Fruit fly (Drosophila melanogaster) whole organism, embryonic: ENCODE data around the gene CG14631.

Source experiments
- Ada2b ChIP-seq: fragments of 200-800 bp; sonication (Bioruptor generic); IDR thresholded peaks from 2 replicates; pipeline ENCODE4 v1.3.6; 2022; ENCODE audit warnings: missing biosample characterization, missing genetic modification characterization
- Antp ChIP-seq: fragments of 200-800 bp; sonication (Bioruptor generic); optimal IDR thresholded peaks from 3 replicates; lab custom pipeline; 2016; ENCODE audit warnings: missing biosample characterization, missing genetic modification characterization
- CG10209 ChIP-seq: fragments of 200-800 bp; sonication (Bioruptor generic); optimal IDR thresholded peaks from 3 replicates; lab custom pipeline; 2017; ENCODE audit warnings: missing biosample characterization, mild to moderate bottlenecking, missing genetic modification characterization, missing genetic modification reagents
- CG1024 ChIP-seq: fragments of 200-800 bp; sonication (Bioruptor generic); IDR thresholded peaks from 2 replicates; pipeline ENCODE4 v1.3.6; 2022; ENCODE audit warnings: missing biosample characterization, missing genetic modification characterization
- CG10654 ChIP-seq: fragments of 200-800 bp; sonication (Bioruptor generic); optimal IDR thresholded peaks from 2 replicates; lab custom pipeline; 2016; ENCODE audit warnings: missing biosample characterization, missing genetic modification characterization
- CG13424 ChIP-seq: fragments of 200-800 bp; sonication (Bioruptor generic); optimal IDR thresholded peaks from 2 replicates; lab custom pipeline; 2019; ENCODE audit warnings: missing biosample characterization, mild to moderate bottlenecking, missing genetic modification characterization, moderate library complexity
- CG15601 ChIP-seq: fragments of 200-800 bp; sonication (Bioruptor generic); optimal IDR thresholded peaks from 3 replicates; lab custom pipeline; 2019; ENCODE audit warnings: missing biosample characterization, mild to moderate bottlenecking, missing genetic modification characterization, moderate library complexity
- CG18619 ChIP-seq: fragments of 200-800 bp; sonication (Bioruptor generic); optimal IDR thresholded peaks from 3 replicates; lab custom pipeline; 2017; ENCODE audit warnings: missing biosample characterization, mild to moderate bottlenecking, missing genetic modification characterization
- CG3281 ChIP-seq: fragments of 200-800 bp; sonication (Bioruptor generic); optimal IDR thresholded peaks from 3 replicates; lab custom pipeline; 2017; ENCODE audit warnings: missing biosample characterization, mild to moderate bottlenecking, missing genetic modification characterization
- CG3726 ChIP-seq: fragments of 200-800 bp; sonication (Bioruptor generic); IDR thresholded peaks from 3 replicates; pipeline ENCODE4, ENCODE4 v1.3.6; 2022; ENCODE audit warnings: missing biosample characterization, missing genetic modification characterization
- CG6689 ChIP-seq: fragments of 200-800 bp; sonication (Bioruptor generic); IDR thresholded peaks from 2 replicates; pipeline ENCODE4 v1.3.6; 2022; ENCODE audit warnings: missing biosample characterization, missing genetic modification characterization
- CG8290 ChIP-seq, 3 experiments: fragments of 200-800 bp; sonication (Bioruptor generic); optimal IDR thresholded peaks; 2 replicates each; lab custom pipeline; 2016 to 2019; ENCODE audit warnings: missing biosample characterization in 3 of 3, missing genetic modification characterization in 3 of 3, mild to moderate bottlenecking in 2 of 3, moderate library complexity in 1 of 3
- CG8478 ChIP-seq: fragments of >200 bp; optimal IDR thresholded peaks from 2 replicates; lab custom pipeline; 2018
- CG9215 ChIP-seq: fragments of 200-800 bp; sonication (Bioruptor generic); IDR thresholded peaks from 2 replicates; pipeline ENCODE4 v1.3.6; 2022; ENCODE audit warnings: missing biosample characterization, missing genetic modification characterization
- CoRest ChIP-seq: fragments of 200-800 bp; sonication (Bioruptor generic); optimal IDR thresholded peaks from 3 replicates; lab custom pipeline; 2018; ENCODE audit warnings: missing biosample characterization, mild to moderate bottlenecking, missing genetic modification characterization, moderate library complexity
- Dek ChIP-seq: fragments of 200-800 bp; sonication (Bioruptor generic); optimal IDR thresholded peaks from 3 replicates; lab custom pipeline; 2019; ENCODE audit warnings: missing biosample characterization, mild to moderate bottlenecking, missing genetic modification characterization, moderate library complexity
- E2f1 ChIP-seq: fragments of 200-800 bp; sonication (Bioruptor generic); IDR thresholded peaks from 2 replicates; pipeline ENCODE4 v1.3.6; 2022; ENCODE audit warnings: missing biosample characterization, missing genetic modification characterization
- Gug ChIP-seq: fragments of 200-800 bp; sonication (Bioruptor generic); IDR thresholded peaks from 4 replicates; pipeline ENCODE4 v1.3.6; 2022; ENCODE audit warnings: missing biosample characterization, missing genetic modification characterization
- H15 ChIP-seq: fragments of 200-800 bp; sonication (Bioruptor generic); IDR thresholded peaks from 3 replicates; pipeline ENCODE4 v1.3.6; 2022; ENCODE audit warnings: missing biosample characterization, missing genetic modification characterization
- Hmr ChIP-seq: fragments of 200-800 bp; sonication (Bioruptor generic); optimal IDR thresholded peaks from 3 replicates; lab custom pipeline; 2017; ENCODE audit warnings: mild to moderate bottlenecking, missing biosample characterization, missing genetic modification reagents, missing genetic modification characterization
- Hmx ChIP-seq: fragments of 200-800 bp; sonication (Bioruptor generic); optimal IDR thresholded peaks from 2 replicates; lab custom pipeline; 2016; ENCODE audit warnings: missing biosample characterization, missing genetic modification characterization
- Hr51 ChIP-seq, 2 experiments: fragments of 200-800 bp; sonication (Bioruptor generic); optimal IDR thresholded peaks; 2 replicates in 1 of 2; 3 replicates in 1 of 2; lab custom pipeline; 2016 to 2018; ENCODE audit warnings: missing biosample characterization in 2 of 2, missing genetic modification characterization in 2 of 2, mild to moderate bottlenecking in 1 of 2, moderate library complexity in 1 of 2
- Kr ChIP-seq: fragments of 200-800 bp; sonication (Bioruptor generic); optimal IDR thresholded peaks from 2 replicates; lab custom pipeline; 2017; ENCODE audit warnings: missing biosample characterization, mild to moderate bottlenecking, missing genetic modification characterization
- Meics ChIP-seq: fragments of 200-800 bp; sonication (Bioruptor generic); optimal IDR thresholded peaks from 2 replicates; lab custom pipeline; 2017; ENCODE audit warnings: missing biosample characterization, mild to moderate bottlenecking, missing genetic modification characterization
- Mes4 ChIP-seq: fragments of 200-800 bp; sonication (Bioruptor generic); optimal IDR thresholded peaks from 2 replicates; lab custom pipeline; 2016; ENCODE audit warnings: missing biosample characterization, missing genetic modification characterization
- Nf-YB ChIP-seq: fragments of 200-800 bp; sonication (Bioruptor generic); optimal IDR thresholded peaks from 3 replicates; lab custom pipeline; 2019; ENCODE audit warnings: missing biosample characterization, mild to moderate bottlenecking, missing genetic modification characterization, moderate library complexity
- Oaz ChIP-seq: fragments of 200-800 bp; sonication (Bioruptor generic); IDR thresholded peaks from 2 replicates; pipeline ENCODE4 v1.3.6; 2022; ENCODE audit warnings: missing biosample characterization, missing genetic modification characterization
- Pdp1 ChIP-seq, 2 experiments: fragments of 200-800 bp; sonication (Bioruptor generic); optimal IDR thresholded peaks; 3 replicates each; lab custom pipeline; 2016; ENCODE audit warnings: missing biosample characterization in 2 of 2, missing genetic modification characterization in 2 of 2, mild to moderate bottlenecking in 1 of 2, moderate library complexity in 1 of 2
- Sin3A ChIP-seq: fragments of >200 bp; optimal IDR thresholded peaks from 2 replicates; lab custom pipeline; 2018
- Sox102F ChIP-seq: fragments of 200-800 bp; sonication (Bioruptor generic); optimal IDR thresholded peaks from 2 replicates; lab custom pipeline; 2018; ENCODE audit warnings: missing biosample characterization, mild to moderate bottlenecking, missing genetic modification characterization, moderate library complexity
- Xbp1 ChIP-seq: fragments of 200-800 bp; sonication (Bioruptor generic); optimal IDR thresholded peaks from 3 replicates; lab custom pipeline; 2016; ENCODE audit warnings: missing biosample characterization, mild to moderate bottlenecking, missing genetic modification characterization
- az2 ChIP-seq: fragments of 200-800 bp; sonication (Bioruptor generic); optimal IDR thresholded peaks from 3 replicates; lab custom pipeline; 2016; ENCODE audit warnings: missing biosample characterization, missing genetic modification characterization
- disco-r ChIP-seq: fragments of 200-800 bp; sonication (Bioruptor generic); optimal IDR thresholded peaks from 2 replicates; lab custom pipeline; 2016; ENCODE audit warnings: missing biosample characterization, missing genetic modification characterization
- dmrt99B ChIP-seq: fragments of 200-800 bp; sonication (Bioruptor generic); optimal IDR thresholded peaks from 2 replicates; lab custom pipeline; 2018; ENCODE audit warnings: missing biosample characterization, mild to moderate bottlenecking, missing genetic modification characterization, moderate library complexity
- esg ChIP-seq: fragments of 200-800 bp; sonication (Bioruptor generic); conservative IDR thresholded peaks from 2 replicates; pipeline ENCODE4 v1.3.6; 2022; ENCODE audit warnings: missing biosample characterization, missing genetic modification characterization
- grau ChIP-seq: fragments of 200-800 bp; optimal IDR thresholded peaks from 3 replicates; lab custom pipeline; 2019; ENCODE audit warnings: missing biosample characterization, mild to moderate bottlenecking, missing genetic modification characterization, moderate library complexity
- hkb ChIP-seq, 2 experiments: fragments of 200-800 bp in 1 of 2; fragments of >200 bp in 1 of 2; sonication (Bioruptor generic) in 1 of 2; IDR thresholded peaks in 1 of 2; optimal IDR thresholded peaks in 1 of 2; 2 replicates each; pipeline versions ENCODE4 v1.3.6 to Lab custom; 2017 to 2022; ENCODE audit warnings: missing biosample characterization in 1 of 2, missing genetic modification characterization in 1 of 2
- lilli ChIP-seq: fragments of 200-800 bp; sonication (Bioruptor generic); optimal IDR thresholded peaks from 3 replicates; lab custom pipeline; 2016; ENCODE audit warnings: missing biosample characterization, missing genetic modification characterization
- nmo ChIP-seq: fragments of 200-800 bp; sonication (Bioruptor generic); optimal IDR thresholded peaks from 2 replicates; lab custom pipeline; 2018; ENCODE audit warnings: missing biosample characterization, mild to moderate bottlenecking, missing genetic modification characterization, moderate library complexity
- nom ChIP-seq: fragments of 200-800 bp; sonication (Bioruptor generic); optimal IDR thresholded peaks from 2 replicates; lab custom pipeline; 2017; ENCODE audit warnings: missing biosample characterization, missing genetic modification characterization, mild to moderate bottlenecking, moderate library complexity, missing genetic modification reagents
- oc ChIP-seq: fragments of 200-800 bp; sonication (Bioruptor generic); optimal IDR thresholded peaks from 2 replicates; lab custom pipeline; 2018; ENCODE audit warnings: missing biosample characterization, mild to moderate bottlenecking, missing genetic modification characterization, moderate library complexity
- odd ChIP-seq: fragments of 200-800 bp; sonication (Bioruptor generic); optimal IDR thresholded peaks from 2 replicates; lab custom pipeline; 2017; ENCODE audit warnings: missing biosample characterization, mild to moderate bottlenecking, missing genetic modification characterization
- org-1 ChIP-seq: fragments of 200-800 bp; sonication (Bioruptor generic); optimal IDR thresholded peaks from 2 replicates; lab custom pipeline; 2017; ENCODE audit warnings: missing biosample characterization, missing genetic modification characterization
- pan ChIP-seq, 4 experiments: fragments of >200 bp in 3 of 4; fragments of 200-800 bp in 1 of 4; sonication (Bioruptor generic) in 1 of 4; optimal IDR thresholded peaks in 3 of 4; IDR thresholded peaks in 1 of 4; 2 replicates each; pipeline versions ENCODE4 v1.3.6 to Lab custom; 2017 to 2022; ENCODE audit warnings: missing biosample characterization in 2 of 4, missing genetic modification characterization in 2 of 4, mixed read lengths in 1 of 4
- pzg ChIP-seq: fragments of 200-800 bp; sonication (Bioruptor generic); optimal IDR thresholded peaks from 3 replicates; lab custom pipeline; 2018; ENCODE audit warnings: missing biosample characterization, mild to moderate bottlenecking, missing genetic modification characterization, moderate library complexity
- repo ChIP-seq: fragments of 200-800 bp; sonication (Bioruptor generic); optimal IDR thresholded peaks from 2 replicates; lab custom pipeline; 2016; ENCODE audit warnings: missing biosample characterization, missing genetic modification characterization
- sens ChIP-seq: fragments of 200-800 bp; sonication (Bioruptor generic); peaks from one replicate; lab custom pipeline; 2016; ENCODE audit warnings: missing biosample characterization, missing genetic modification characterization
- unpg ChIP-seq: fragments of 200-800 bp; sonication (Bioruptor generic); optimal IDR thresholded peaks from 3 replicates; lab custom pipeline; 2018; ENCODE audit warnings: missing biosample characterization, mild to moderate bottlenecking, missing genetic modification characterization, moderate library complexity
- usp ChIP-seq: fragments of >200 bp; optimal IDR thresholded peaks from 2 replicates; lab custom pipeline; 2017; ENCODE audit warnings: missing biosample characterization, missing genetic modification characterization

CG14631 gene

DNA sequence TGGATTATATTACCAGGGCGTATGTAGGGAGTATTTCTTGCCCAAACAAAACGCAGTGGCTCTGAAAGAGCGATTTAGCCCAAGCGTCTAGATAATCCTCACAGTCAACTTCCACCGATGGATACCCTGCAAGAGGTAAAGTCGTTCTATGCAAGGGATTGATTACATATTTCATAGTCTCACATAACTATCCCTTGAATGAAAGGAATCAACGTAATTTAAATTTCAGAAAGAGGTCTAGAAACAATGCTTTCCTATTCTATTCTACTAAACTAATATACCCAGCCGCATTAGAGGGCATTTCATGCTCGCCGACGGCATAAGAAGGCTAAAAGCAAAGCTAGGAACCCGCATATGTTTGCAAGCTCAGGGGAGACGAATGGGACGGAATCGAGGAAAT, 45.0 kb upstream of the CG14631 start (continued):
- TF ChIP-seq Gug (GFP tag; lab: Robert Waterston, UW) = peak; percentile 6; the same call in 1 of the 4 replicates
- no peak for TF ChIP-seq Antp (GFP tag; lab: Kevin White, UChicago)
- peak in 1 of 2 experiments; percentile 40 for TF ChIP-seq Hr51 (GFP tag; optimal IDR thresholded peaks at IDR 0.05; lab: Kevin White, UChicago)
- no peak for TF ChIP-seq CG8290 (GFP tag; optimal IDR thresholded peaks at IDR 0.05; lab: Kevin White, UChicago)
- TF ChIP-seq CG8290 (tag; optimal IDR thresholded peaks at IDR 0.05; lab: Kevin White, UChicago) = peak in 1 of 2 experiments; percentile 64
- TF ChIP-seq CG10209 (GFP tag; lab: Kevin White, UChicago) = peak; percentile 23
- peak; percentile 15 for TF ChIP-seq Xbp1
- no peak for TF ChIP-seq usp
- no peak for TF ChIP-seq Sin3A (lab: Kevin White, UChicago)
- TF ChIP-seq CG8478 (lab: Kevin White, UChicago) = no peak
- peak; percentile 60 for TF ChIP-seq Hmr (GFP tag; lab: Kevin White, UChicago)
- TF ChIP-seq lilli = peak; percentile 38
- peak; percentile 24 for TF ChIP-seq esg
- 0 out of 2 replicates have a peak, but pooled peaks have one; percentile 31 for TF ChIP-seq CG9215 (GFP tag; lab: Robert Waterston, UW)
- TF ChIP-seq pzg (GFP tag; lab: Kevin White, UChicago) = no peak
- peak; percentile 56 for TF ChIP-seq grau (tag; lab: Kevin White, UChicago)
- no peak for TF ChIP-seq CG15601
- TF ChIP-seq Dek (tag; lab: Kevin White, UChicago) = peak; percentile 17
- TF ChIP-seq CG6689 (GFP tag; lab: Robert Waterston, UW) = 0 out of 2 replicates have a peak, but pooled peaks have one; percentile 27
- peak; percentile 62 for TF ChIP-seq dmrt99B
- peak; percentile 9 for TF ChIP-seq nmo (GFP tag; lab: Kevin White, UChicago)
- TF ChIP-seq pan (optimal IDR thresholded peaks at IDR 0.05; lab: Kevin White, UChicago) = no peak
- peak in 1 of 2 experiments; percentile 33 for TF ChIP-seq pan (GFP tag; optimal IDR thresholded peaks at IDR 0.05 in 1 of 2, IDR thresholded peaks at IDR 0.05 in 1 of 2)
- no peak for TF ChIP-seq CG1024 (GFP tag; lab: Robert Waterston, UW)
- peak; percentile 86 for TF ChIP-seq sens
- TF ChIP-seq Meics = peak; percentile 59
- no peak for TF ChIP-seq Kr (GFP tag; lab: Kevin White, UChicago)
- TF ChIP-seq CG13424 (tag; lab: Kevin White, UChicago) = peak; percentile 57
- peak; percentile 47; the same call in 1 of the 2 replicates for TF ChIP-seq Ada2b
- TF ChIP-seq repo (GFP tag; lab: Kevin White, UChicago) = no peak
- no peak for TF ChIP-seq odd (GFP tag; lab: Kevin White, UChicago)
- peak; percentile 4 for TF ChIP-seq CG18619
- peak; percentile 29 for TF ChIP-seq CoRest
- TF ChIP-seq Pdp1 (GFP tag; optimal IDR thresholded peaks at IDR 0.05; lab: Kevin White, UChicago) = peak in 1 of 2 experiments; percentile 6
- peak; percentile 17; the same call in 1 of the 2 replicates for TF ChIP-seq Oaz (GFP tag; lab: Robert Waterston, UW)
- no peak for TF ChIP-seq CG10654 (GFP tag; lab: Kevin White, UChicago)
- TF ChIP-seq oc (tag; lab: Kevin White, UChicago) = peak; percentile 32
- no peak for TF ChIP-seq Mes4 (GFP tag; lab: Kevin White, UChicago)
- no peak for TF ChIP-seq nom
- TF ChIP-seq CG3281 = peak; percentile 40
- 0 out of 3 replicates have a peak, but pooled peaks have one; percentile 35 for TF ChIP-seq CG3726 (GFP tag; lab: Robert Waterston, UW)
- no peak for TF ChIP-seq Hmx (GFP tag; lab: Kevin White, UChicago)
- TF ChIP-seq Sox102F (GFP tag; lab: Kevin White, UChicago) = peak; percentile 40
- TF ChIP-seq H15 (GFP tag; lab: Robert Waterston, UW) = 0 out of 3 replicates have a peak, but pooled peaks have one; percentile 15
- no peak for TF ChIP-seq Nf-YB (GFP tag; lab: Kevin White, UChicago)
- TF ChIP-seq E2f1 (GFP tag; lab: Robert Waterston, UW) = 0 out of 2 replicates have a peak, but pooled peaks have one; percentile 9
- TF ChIP-seq az2 = no peak
- peak; percentile 23 for TF ChIP-seq unpg (GFP tag; lab: Kevin White, UChicago)
- TF ChIP-seq hkb (optimal IDR thresholded peaks at IDR 0.05; lab: Kevin White, UChicago) = no peak
- 0 out of 2 replicates have a peak, but pooled peaks have one; percentile 24 for TF ChIP-seq hkb (GFP tag; IDR thresholded peaks at IDR 0.05; lab: Robert Waterston, UW)
- TF ChIP-seq org-1 = peak; percentile 36
- TF ChIP-seq disco-r (GFP tag; lab: Kevin White, UChicago) = no peak
